Worm (Caenorhabditis elegans): ENCODE measurements around the gene sftd-3.
A peak's percentile ranks its signal among the peaks of the same experiment; 100 is the strongest.

Gene sftd-3

DNA sequence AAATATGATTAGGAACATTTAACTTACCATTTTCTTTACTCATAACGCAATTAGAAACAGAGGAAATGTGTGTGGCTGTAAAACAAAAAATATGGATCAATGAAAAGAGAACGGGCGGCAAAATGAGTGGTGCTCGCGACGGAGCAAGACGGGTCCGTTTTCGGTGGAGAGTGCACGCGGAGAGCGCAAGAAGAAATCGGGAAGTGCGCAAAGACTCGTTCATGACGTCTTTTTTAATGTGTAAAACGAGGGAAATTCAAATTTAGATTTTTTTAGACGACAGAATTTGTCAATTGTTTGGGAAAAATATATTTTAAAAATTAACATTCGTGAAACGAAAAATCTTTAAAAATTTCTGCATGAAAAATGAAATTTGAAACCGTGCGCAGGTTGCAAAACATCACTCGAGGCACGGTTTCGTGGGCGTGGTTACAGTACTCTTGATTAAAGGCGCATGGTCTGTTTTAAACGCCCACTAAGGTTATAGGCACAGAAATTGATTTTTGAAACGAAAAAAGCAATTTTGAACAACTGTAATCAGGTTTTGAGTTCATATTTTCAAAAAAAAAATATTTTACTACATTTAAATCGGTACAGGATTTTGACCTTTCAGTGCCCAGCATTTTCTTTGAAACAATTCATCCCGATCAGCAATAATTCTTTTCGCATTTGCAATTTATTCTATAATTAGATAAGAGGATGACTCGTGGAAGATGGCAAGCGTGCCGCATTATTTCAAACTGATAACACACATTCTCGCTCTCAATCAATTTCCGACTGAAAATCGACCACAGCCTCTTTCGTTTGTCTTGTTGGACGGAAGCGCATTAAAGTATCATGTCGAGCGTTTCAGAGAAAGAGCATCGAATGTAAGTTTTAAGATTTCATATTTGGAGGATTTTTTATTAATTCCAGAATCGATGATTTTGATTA, 5.6 kb upstream of the sftd-3 start, which contains the start of the genes szy-20 and C18E9.5:
szy-20 (minus strand) TSS at position 83 of the 933 bp plus-strand sequence.
C18E9.5 (plus strand) TSS at position 730 of the 933 bp plus-strand sequence.
- TF ChIP-seq F13H6.1 (tag; optimal IDR thresholded peaks at IDR 0.05) (peak; percentile 83), lin-11 (tag; optimal IDR thresholded peaks at IDR 0.05) (peak; percentile 61), sma-9 (GFP tag; optimal IDR thresholded peaks at IDR 0.05) (peak; percentile 74), sma-9 (tag; optimal IDR thresholded peaks at IDR 0.05) (no peak), ceh-16 (tag; optimal IDR thresholded peaks at IDR 0.05) (no peak), mab-5 (tag; optimal IDR thresholded peaks at IDR 0.05) (peak; percentile 88), ztf-1 (GFP tag; conservative IDR thresholded peaks at IDR 0.05) (no peak), ZK546.5 (tag; optimal IDR thresholded peaks at IDR 0.05) (peak; percentile 50), snpc-4 (tag; optimal IDR thresholded peaks at IDR 0.05) (peak; percentile 26), nhr-25 (tag; optimal IDR thresholded peaks at IDR 0.05) (peak; percentile 81), lsy-2 (tag; optimal IDR thresholded peaks at IDR 0.05) (peak; percentile 86 to 94), sma-3 (GFP tag; optimal IDR thresholded peaks at IDR 0.05) (peak; percentile 59), nhr-129 (tag; optimal IDR thresholded peaks at IDR 0.05) (peak; percentile 71), zag-1 (tag; optimal IDR thresholded peaks at IDR 0.05) (peak; percentile 73), R02D3.7 (tag; optimal IDR thresholded peaks at IDR 0.05) (peak; percentile 63), lin-13 (GFP tag; optimal IDR thresholded peaks at IDR 0.05) (peak; percentile 82), nhr-21 (tag; optimal IDR thresholded peaks at IDR 0.05) (peak; percentile 50), unc-55 (GFP tag; optimal IDR thresholded peaks at IDR 0.05) (peak; percentile 93), elt-3 (tag; optimal IDR thresholded peaks at IDR 0.05) (no peak), ztf-4 (tag; optimal IDR thresholded peaks at IDR 0.05) (peak; percentile 41), sem-4 (tag; optimal IDR thresholded peaks at IDR 0.05) (peak; percentile 1), crh-2 (tag; optimal IDR thresholded peaks at IDR 0.05) (peak; percentile 75), lin-39 (tag; optimal IDR thresholded peaks at IDR 0.05) (no peak), egl-27 (tag; optimal IDR thresholded peaks at IDR 0.05) (peak; percentile 71), C34F6.9 (tag; optimal IDR thresholded peaks at IDR 0.05) (peak; percentile 90), nhr-10 (tag; optimal IDR thresholded peaks at IDR 0.05) (peak; percentile 35), fos-1 (tag; optimal IDR thresholded peaks at IDR 0.05) (peak; percentile 94), nhr-23 (tag; optimal IDR thresholded peaks at IDR 0.05) (no peak), mdl-1 (tag; optimal IDR thresholded peaks at IDR 0.05) (peak in 1 of 2 experiments; percentile 23), blmp-1 (tag; optimal IDR thresholded peaks at IDR 0.05; ENCODE audit: insufficient read depth) (no peak), Y55F3AM.14 (GFP tag; optimal IDR thresholded peaks at IDR 0.05) (no peak), gmeb-1 (tag; optimal IDR thresholded peaks at IDR 0.05) (peak; percentile 96)

DNA sequence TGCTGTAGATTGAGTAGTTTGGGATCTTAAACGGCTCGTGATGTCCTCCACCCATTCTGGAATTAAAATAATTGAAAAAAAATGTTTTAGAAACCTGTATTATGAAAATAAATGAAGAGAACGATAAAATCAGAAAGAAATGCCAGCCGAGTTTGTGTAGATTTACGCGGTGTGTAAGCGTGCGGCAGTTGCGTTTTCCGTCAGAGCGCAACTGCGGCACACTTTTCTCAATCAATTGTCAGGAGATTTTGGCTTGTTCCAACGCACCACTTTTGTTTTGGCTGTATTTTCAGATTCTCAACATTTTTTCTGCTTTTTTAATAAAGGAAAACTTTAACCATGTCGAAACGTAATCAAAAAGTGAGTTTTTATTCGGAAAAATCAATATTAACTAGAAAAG, 886 bp upstream of the sftd-3 start, which contains the start of the genes ndub-3 and C18E9.2:
ndub-3 (minus strand) TSS at position 56 of the 400 bp plus-strand sequence.
C18E9.2 (plus strand) TSS at position 172 of the 400 bp plus-strand sequence.
- TF ChIP-seq sem-4 (tag; optimal IDR thresholded peaks at IDR 0.05) (no peak), nhr-6 (tag; optimal IDR thresholded peaks at IDR 0.05) (no peak), zag-1 (tag; optimal IDR thresholded peaks at IDR 0.05) (no peak), ZK546.5 (tag; optimal IDR thresholded peaks at IDR 0.05) (no peak), C34F6.9 (tag; optimal IDR thresholded peaks at IDR 0.05) (peak; percentile 55), fos-1 (tag; optimal IDR thresholded peaks at IDR 0.05) (peak; percentile 32), crh-2 (tag; optimal IDR thresholded peaks at IDR 0.05) (peak; percentile 40), peb-1 (tag; optimal IDR thresholded peaks at IDR 0.05) (no peak), F13H6.1 (tag; optimal IDR thresholded peaks at IDR 0.05) (no peak), nhr-129 (tag; optimal IDR thresholded peaks at IDR 0.05) (peak; percentile 60), dmd-4 (tag; optimal IDR thresholded peaks at IDR 0.05) (no peak), lin-39 (tag; optimal IDR thresholded peaks at IDR 0.05) (no peak), elt-3 (tag; optimal IDR thresholded peaks at IDR 0.05) (no peak), unc-55 (GFP tag; optimal IDR thresholded peaks at IDR 0.05) (peak; percentile 78), lin-11 (tag; optimal IDR thresholded peaks at IDR 0.05) (peak; percentile 52), skn-1 (tag; optimal IDR thresholded peaks at IDR 0.05) (no peak), mab-5 (tag; optimal IDR thresholded peaks at IDR 0.05) (no peak), lsy-2 (tag; optimal IDR thresholded peaks at IDR 0.05) (peak in 1 of 2 experiments; percentile 66), ztf-11 (tag; optimal IDR thresholded peaks at IDR 0.05) (no peak)

DNA sequence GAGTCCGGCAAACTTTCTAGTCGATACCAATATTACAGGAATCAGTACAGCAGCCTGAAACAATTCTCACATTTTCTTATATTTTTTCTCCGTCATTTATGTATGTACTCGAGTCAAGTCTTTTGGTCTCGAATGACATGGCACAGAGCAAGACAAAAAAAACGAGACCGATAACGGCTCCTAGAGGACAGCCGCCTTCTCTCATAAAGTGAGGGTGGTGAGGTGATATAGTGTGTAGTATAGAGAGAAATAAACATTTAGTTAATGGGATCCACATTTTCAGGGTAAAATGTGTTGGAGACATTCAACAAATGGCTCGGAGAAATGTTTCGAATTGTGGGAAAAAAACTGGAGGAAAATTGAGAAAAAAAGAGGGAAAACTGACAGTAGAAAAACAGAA, 1.7 kb downstream of the sftd-3 start:
- TF ChIP-seq mdl-1 (tag; optimal IDR thresholded peaks at IDR 0.05) (no peak), R02D3.7 (tag; optimal IDR thresholded peaks at IDR 0.05) (no peak), dmd-4 (tag; optimal IDR thresholded peaks at IDR 0.05) (no peak), lin-39 (tag; optimal IDR thresholded peaks at IDR 0.05) (peak; percentile 27), F13H6.1 (tag; optimal IDR thresholded peaks at IDR 0.05) (peak; percentile 30), C34F6.9 (tag; optimal IDR thresholded peaks at IDR 0.05) (peak; percentile 37), mab-5 (tag; optimal IDR thresholded peaks at IDR 0.05) (peak; percentile 7), nhr-129 (tag; optimal IDR thresholded peaks at IDR 0.05) (peak; percentile 8), sem-4 (tag; optimal IDR thresholded peaks at IDR 0.05) (peak; percentile 7), sma-9 (GFP tag; optimal IDR thresholded peaks at IDR 0.05) (peak; percentile 46), sma-9 (tag; optimal IDR thresholded peaks at IDR 0.05) (no peak), lsy-2 (tag; optimal IDR thresholded peaks at IDR 0.05) (peak in 1 of 2 experiments; percentile 25), crh-2 (tag; optimal IDR thresholded peaks at IDR 0.05) (peak; percentile 23), ceh-82 (tag; optimal IDR thresholded peaks at IDR 0.05) (no peak)

Measured in whole organism, L2 larva.